Worm (Caenorhabditis elegans) whole organism, late embryonic: ENCODE results near the gene T02B11.9.

Source experiments
- ama-1 ChIP-seq: fragments of 150-350 bp; optimal IDR thresholded peaks from 2 replicates; lab custom pipeline; 2014
- elt-4 ChIP-seq: sonication (generic microtip); optimal IDR thresholded peaks from 2 replicates; lab custom pipeline; 2016; ENCODE audit warnings: missing genetic modification characterization, missing compliant biosample characterization
- mec-3 ChIP-seq: sonication (generic microtip); optimal IDR thresholded peaks from 2 replicates; lab custom pipeline; 2016; ENCODE audit warnings: borderline replicate concordance, missing genetic modification characterization, missing compliant biosample characterization
- nhr-11 ChIP-seq: fragments of 150-350 bp; optimal IDR thresholded peaks from 2 replicates; lab custom pipeline; 2014; ENCODE audit warnings: missing biosample characterization, missing genetic modification characterization
- pha-4 ChIP-seq: fragments of 150-350 bp; optimal IDR thresholded peaks from 2 replicates; lab custom pipeline; 2018; ENCODE audit warnings: missing biosample characterization, missing genetic modification reagents, missing genetic modification characterization
- rnt-1 ChIP-seq: sonication (generic microtip); optimal IDR thresholded peaks from 2 replicates; lab custom pipeline; 2016; ENCODE audit warnings: missing genetic modification characterization, missing compliant biosample characterization
- sdc-2 ChIP-seq: sonication (generic microtip); optimal IDR thresholded peaks from 2 replicates; lab custom pipeline; 2016; ENCODE audit warnings: missing genotype, missing genetic modification characterization, missing compliant biosample characterization

DNA sequence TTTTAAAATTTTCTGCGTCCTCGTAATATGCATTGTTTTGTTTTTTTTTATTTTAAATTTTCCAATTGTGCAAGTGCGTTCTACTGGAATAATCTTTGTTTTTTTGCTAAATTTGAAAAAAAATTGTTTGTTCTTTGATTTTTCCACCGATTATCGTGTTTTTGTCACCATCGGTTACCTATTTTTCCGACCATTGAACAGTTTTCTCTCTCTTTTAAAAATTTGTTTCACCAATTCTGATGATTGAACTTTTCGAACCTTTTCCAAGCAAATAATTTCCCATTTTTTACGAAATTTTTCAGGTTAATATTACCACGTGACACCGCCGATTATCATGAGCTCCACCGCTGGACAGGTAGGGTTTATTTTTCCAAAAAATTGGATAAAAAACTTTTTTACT lies 35.4 kb downstream of the T02B11.9 start, which contains the start of gene adh-5:
- TF ChIP-seq sdc-2 (no peak), nhr-11 (no peak), rnt-1 (tag; lab: Kevin White, UChicago) (no peak), mec-3 (tag; lab: Kevin White, UChicago) (no peak), ama-1 (no peak), pha-4 (tag; lab: Kevin White, UChicago) (no peak), elt-4 (tag; lab: Kevin White, UChicago) (no peak)
